Fruit fly (Drosophila melanogaster): ENCODE measurements around the gene Ugt36A1.

Ugt36A1 gene

DNA sequence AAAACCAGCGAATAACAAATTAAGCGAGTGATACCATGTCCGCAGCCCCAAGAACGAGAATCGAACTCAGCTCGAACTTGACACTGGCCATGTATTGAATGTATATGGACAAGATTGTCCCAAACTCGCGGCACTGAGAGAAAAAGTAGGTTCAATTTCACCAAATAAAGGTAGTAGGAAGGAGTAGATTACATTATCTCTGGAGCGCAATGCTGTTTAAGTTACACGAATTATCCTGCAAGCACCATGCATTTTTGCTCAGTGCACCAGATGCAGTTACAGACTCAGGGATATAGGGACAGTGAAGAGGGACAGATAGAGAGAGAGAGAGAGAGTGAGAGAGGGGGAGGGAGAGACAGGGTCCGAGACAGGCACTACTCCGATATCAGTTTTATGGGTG is 24.9 kb upstream of the Ugt36A1 start (continued):
- TF ChIP-seq CG17568 (GFP tag; optimal IDR thresholded peaks at IDR 0.05) = no peak
- peak; percentile 55 for TF ChIP-seq Atf-2 (GFP tag; optimal IDR thresholded peaks at IDR 0.05)
- no peak for TF ChIP-seq Max (GFP tag; optimal IDR thresholded peaks at IDR 0.05)
- no peak for TF ChIP-seq Hey (tag; optimal IDR thresholded peaks at IDR 0.05)
- 0 out of 2 replicates have a peak, but pooled peaks have one; percentile 16 for TF ChIP-seq onecut (GFP tag; IDR thresholded peaks at IDR 0.05)
- no peak for TF ChIP-seq lab (GFP tag; optimal IDR thresholded peaks at IDR 0.05)
- TF ChIP-seq CrebB (tag; optimal IDR thresholded peaks at IDR 0.05) = no peak
- peak; percentile 50 for TF ChIP-seq en (GFP tag; optimal IDR thresholded peaks at IDR 0.05)
- no peak for TF ChIP-seq CG15269 (tag; optimal IDR thresholded peaks at IDR 0.05)
- peak; percentile 56; the same call in 2 of the 3 replicates for TF ChIP-seq CG17361 (GFP tag; IDR thresholded peaks at IDR 0.05)
- TF ChIP-seq lmd (GFP tag; IDR thresholded peaks at IDR 0.05) = peak; percentile 37
- no peak for TF ChIP-seq CG7987 (GFP tag; optimal IDR thresholded peaks at IDR 0.05)
- no peak for TF ChIP-seq CG9797 (GFP tag; optimal IDR thresholded peaks at IDR 0.05)
- TF ChIP-seq Poxn (GFP tag; IDR thresholded peaks at IDR 0.05) = no peak
- TF ChIP-seq CG15514 (GFP tag; optimal IDR thresholded peaks at IDR 0.05) = no peak
- 0 out of 2 replicates have a peak, but pooled peaks have one; percentile 13 for TF ChIP-seq sens-2 (GFP tag; IDR thresholded peaks at IDR 0.05)
- no peak for TF ChIP-seq luna (GFP tag; optimal IDR thresholded peaks at IDR 0.05)
- no peak for TF ChIP-seq Dip2 (GFP tag; IDR thresholded peaks at IDR 0.05)
- TF ChIP-seq lola (GFP tag; optimal IDR thresholded peaks at IDR 0.05) = peak in 1 of 3 experiments; percentile 76
- TF ChIP-seq h (optimal IDR thresholded peaks at IDR 0.05) = no peak
- TF ChIP-seq rib (GFP tag; IDR thresholded peaks at IDR 0.05) = no peak
- TF ChIP-seq tup (GFP tag; optimal IDR thresholded peaks at IDR 0.05) = peak; percentile 39
- TF ChIP-seq Hr39 (optimal IDR thresholded peaks at IDR 0.05) = no peak
- no peak for TF ChIP-seq Stat92E (GFP tag; optimal IDR thresholded peaks at IDR 0.05)
- peak; percentile 72; the same call in 1 of the 2 replicates for TF ChIP-seq dan (GFP tag; IDR thresholded peaks at IDR 0.05)
- TF ChIP-seq CG6854 (GFP tag; optimal IDR thresholded peaks at IDR 0.05) = no peak
- TF ChIP-seq E2f2 (GFP tag; IDR thresholded peaks at IDR 0.05) = no peak
- no peak for TF ChIP-seq gfzf (GFP tag; optimal IDR thresholded peaks at IDR 0.05)
- no peak for TF ChIP-seq Jarid2 (GFP tag; optimal IDR thresholded peaks at IDR 0.05)
- TF ChIP-seq Mrtf (GFP tag; IDR thresholded peaks at IDR 0.05) = 0 out of 3 replicates have a peak, but pooled peaks have one; percentile 33
- TF ChIP-seq HmgD (GFP tag; optimal IDR thresholded peaks at IDR 0.05) = peak; percentile 8
- TF ChIP-seq CG6254 (GFP tag; optimal IDR thresholded peaks at IDR 0.05) = peak; percentile 19
- peak; percentile 87 for TF ChIP-seq dmrt11E (tag; optimal IDR thresholded peaks at IDR 0.05)
- TF ChIP-seq Pdp1 (GFP tag; optimal IDR thresholded peaks at IDR 0.05) = peak; percentile 49 to 63
- no peak for TF ChIP-seq CG7357 (GFP tag; IDR thresholded peaks at IDR 0.05)
- TF ChIP-seq CG12104 (GFP tag; optimal IDR thresholded peaks at IDR 0.05) = no peak
- TF ChIP-seq ems (GFP tag; optimal IDR thresholded peaks at IDR 0.05) = no peak
- TF ChIP-seq CG2875 (GFP tag; optimal IDR thresholded peaks at IDR 0.05) = no peak
- peak; percentile 70 for TF ChIP-seq CG17328 (GFP tag; IDR thresholded peaks at IDR 0.05)
- no peak for TF ChIP-seq fru (optimal IDR thresholded peaks at IDR 0.05)
- peak; percentile 2 for TF ChIP-seq cato (GFP tag; optimal IDR thresholded peaks at IDR 0.05; ENCODE audit: borderline replicate concordance)
- no peak for TF ChIP-seq Elba2 (GFP tag; optimal IDR thresholded peaks at IDR 0.05)
- no peak for TF ChIP-seq CG6654 (GFP tag; optimal IDR thresholded peaks at IDR 0.05)
- no peak for TF ChIP-seq slou (GFP tag; optimal IDR thresholded peaks at IDR 0.05)
- TF ChIP-seq ken (GFP tag; IDR thresholded peaks at IDR 0.05) = no peak
- no peak for TF ChIP-seq abd-A (tag; optimal IDR thresholded peaks at IDR 0.05)
- no peak for TF ChIP-seq vnd (GFP tag; IDR thresholded peaks at IDR 0.05; ENCODE audit: partially characterized antibody)
- peak; percentile 82 for TF ChIP-seq Med (GFP tag)
- TF ChIP-seq toy (GFP tag; IDR thresholded peaks at IDR 0.05) = no peak
- no peak for TF ChIP-seq CG10543 (GFP tag; optimal IDR thresholded peaks at IDR 0.05)
- TF ChIP-seq CG8924 (tag; optimal IDR thresholded peaks at IDR 0.05) = peak; percentile 60
- no peak for TF ChIP-seq psq (GFP tag; optimal IDR thresholded peaks at IDR 0.05)
